Worm (Caenorhabditis elegans): ENCODE data around the gene ddo-1.

ddo-1 gene

DNA sequence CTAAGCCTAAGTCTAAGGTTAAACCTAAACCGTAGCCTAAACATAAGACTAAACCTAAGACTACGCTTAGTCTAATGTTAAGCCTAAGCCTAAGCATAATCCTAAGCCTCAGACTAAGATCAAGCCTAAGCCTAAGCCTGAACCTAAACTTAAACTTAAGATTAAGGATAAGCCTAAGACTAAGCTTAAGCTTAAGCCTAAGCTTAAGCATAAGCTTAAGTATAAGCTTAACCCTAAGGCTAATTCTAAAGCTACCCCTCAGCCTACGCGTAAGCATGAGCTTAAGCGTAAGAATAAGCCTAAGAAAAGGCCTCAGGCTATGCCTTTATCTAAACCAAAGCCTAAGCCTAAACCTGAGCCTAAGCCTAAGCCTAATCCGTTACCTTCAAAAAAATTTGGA, 48.7 kb downstream of the ddo-1 start:
- TF ChIP-seq lin-13 (GFP tag; optimal IDR thresholded peaks at IDR 0.05): no peak
- no peak for TF ChIP-seq ceh-8 (GFP tag; optimal IDR thresholded peaks at IDR 0.05)
- no peak for TF ChIP-seq ama-1 (optimal IDR thresholded peaks at IDR 0.05)
- no peak for TF ChIP-seq pag-3 (tag; optimal IDR thresholded peaks at IDR 0.05; ENCODE audit: borderline replicate concordance, insufficient read depth)
- TF ChIP-seq zip-4 (GFP tag; optimal IDR thresholded peaks at IDR 0.05): no peak
- TF ChIP-seq unc-86 (tag; optimal IDR thresholded peaks at IDR 0.05): no peak
- no peak for TF ChIP-seq nhr-77 (tag; optimal IDR thresholded peaks at IDR 0.05)
- no peak for TF ChIP-seq vab-15 (tag; optimal IDR thresholded peaks at IDR 0.05)
- TF ChIP-seq unc-30 (tag; optimal IDR thresholded peaks at IDR 0.05): no peak
- TF ChIP-seq egl-27 (tag; optimal IDR thresholded peaks at IDR 0.05): no peak
- TF ChIP-seq hlh-4 (tag; optimal IDR thresholded peaks at IDR 0.05): no peak
- TF ChIP-seq C34B4.2 (tag; optimal IDR thresholded peaks at IDR 0.05): no peak
- TF ChIP-seq lin-14 (GFP tag; optimal IDR thresholded peaks at IDR 0.05): no peak
- no peak for TF ChIP-seq sox-4 (tag; optimal IDR thresholded peaks at IDR 0.05)
- TF ChIP-seq fkh-8 (tag; optimal IDR thresholded peaks at IDR 0.05): no peak
- TF ChIP-seq hlh-17 (GFP tag; optimal IDR thresholded peaks at IDR 0.05; ENCODE audit: borderline replicate concordance): no peak
- no peak for TF ChIP-seq nhr-19 (GFP tag; conservative IDR thresholded peaks at IDR 0.05)
- no peak for TF ChIP-seq ztf-11 (tag; optimal IDR thresholded peaks at IDR 0.05)
- no peak for TF ChIP-seq F16B12.6 (tag; optimal IDR thresholded peaks at IDR 0.05)
- TF ChIP-seq swsn-7 (tag; optimal IDR thresholded peaks at IDR 0.05): no peak

DNA sequence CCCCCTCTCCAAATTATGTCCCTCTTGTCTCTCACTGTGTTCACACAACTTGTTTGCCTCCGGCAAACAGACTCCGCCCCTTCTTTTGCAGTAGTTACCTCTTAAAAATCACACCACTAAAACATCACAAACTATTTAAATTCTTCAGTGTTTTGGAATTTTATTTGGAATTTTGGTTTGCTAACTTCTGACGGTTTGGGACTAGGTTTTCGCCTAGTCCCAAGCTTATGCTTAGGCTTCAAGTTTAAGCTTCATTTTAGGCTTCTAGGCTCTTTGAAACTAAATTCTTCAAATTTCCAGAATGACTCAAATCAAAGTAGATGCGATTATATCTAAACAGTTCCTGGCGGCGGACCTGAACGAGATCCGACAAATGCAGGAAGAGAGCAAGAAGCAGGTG, 52.3 kb downstream of the ddo-1 start, which contains the start of gene fat-5:
Gene fat-5, plus strand, starts transcription at position 301 of the 400 bp plus-strand sequence.
- TF ChIP-seq lin-35 (GFP tag; optimal IDR thresholded peaks at IDR 0.05): no peak
- TF ChIP-seq efl-3 (GFP tag; optimal IDR thresholded peaks at IDR 0.05): no peak
- no peak for TF ChIP-seq fkh-8 (tag; optimal IDR thresholded peaks at IDR 0.05)
- TF ChIP-seq skn-1 (tag; optimal IDR thresholded peaks at IDR 0.05): no peak
- TF ChIP-seq C16A3.4 (tag; optimal IDR thresholded peaks at IDR 0.05): no peak
- TF ChIP-seq ceh-88 (GFP tag; IDR thresholded peaks at IDR 0.05): no peak
- no peak for TF ChIP-seq unc-62 (GFP tag; optimal IDR thresholded peaks at IDR 0.05)
- no peak for TF ChIP-seq nhr-12 (tag; optimal IDR thresholded peaks at IDR 0.05)
- TF ChIP-seq F16B12.6 (tag; optimal IDR thresholded peaks at IDR 0.05): no peak
- no peak for TF ChIP-seq mab-9 (GFP tag; IDR thresholded peaks at IDR 0.05)
- no peak for TF ChIP-seq nhr-19 (GFP tag; conservative IDR thresholded peaks at IDR 0.05)
- no peak for TF ChIP-seq alr-1 (tag; optimal IDR thresholded peaks at IDR 0.05; ENCODE audit: borderline replicate concordance)
- TF ChIP-seq nhr-84 (tag; optimal IDR thresholded peaks at IDR 0.05): no peak
- TF ChIP-seq aly-2 (tag; optimal IDR thresholded peaks at IDR 0.05): no peak
